Worm (Caenorhabditis elegans) whole organism, young adult: ENCODE measurements around the gene mesp-1.

ENCODE experiments used
- B0019.2 ChIP-seq: fragments of 200-800 bp; sonication (Bioruptor generic); conservative IDR thresholded peaks from 2 replicates; pipeline ENCODE4 v1.3.6; 2022; ENCODE audit warnings: missing genetic modification reagents, missing genetic modification characterization, missing compliant biosample characterization
- B0336.3 ChIP-seq: fragments of 200-800 bp; sonication (Bioruptor generic); IDR thresholded peaks from 2 replicates; pipeline ENCODE4 v1.3.6; 2022; ENCODE audit warnings: missing genetic modification characterization, missing compliant biosample characterization
- F23B12.7 ChIP-seq: sonication (generic microtip); optimal IDR thresholded peaks from 2 replicates; lab custom pipeline; 2017; ENCODE audit warnings: missing genetic modification characterization, mild to moderate bottlenecking, missing compliant biosample characterization, antibody characterized with exemption, moderate library complexity; ENCODE audit not compliant: insufficient read depth
- F33H1.4 ChIP-seq: fragments of 200-800 bp; sonication (Bioruptor generic); IDR thresholded peaks from 2 replicates; pipeline ENCODE4 v1.3.6; 2022; ENCODE audit warnings: missing genetic modification reagents, missing genetic modification characterization, missing compliant biosample characterization
- F39B2.1 ChIP-seq: fragments of 200-800 bp; sonication (Bioruptor generic); IDR thresholded peaks from 2 replicates; pipeline ENCODE4 v1.3.6; 2022; ENCODE audit warnings: missing genetic modification reagents, missing genetic modification characterization, missing compliant biosample characterization
- Y53F4B.3 ChIP-seq: fragments of 200-800 bp; sonication (Bioruptor generic); IDR thresholded peaks from 2 replicates; pipeline ENCODE4 v1.3.6; 2022; ENCODE audit warnings: missing genetic modification reagents, missing genetic modification characterization, missing compliant biosample characterization
- Y79H2A.3 ChIP-seq: fragments of 200-800 bp; sonication (Bioruptor generic); conservative IDR thresholded peaks from 2 replicates; pipeline ENCODE4 v1.3.6; 2022; ENCODE audit warnings: missing genetic modification reagents, missing genetic modification characterization, missing compliant biosample characterization
- Y95B8A.8 ChIP-seq: fragments of 200-800 bp; sonication (Bioruptor generic); IDR thresholded peaks from 2 replicates; pipeline ENCODE4 v1.3.6; 2022; ENCODE audit warnings: missing genetic modification reagents, missing genetic modification characterization, missing compliant biosample characterization
- aptf-3 ChIP-seq: fragments of 200-800 bp; sonication (Bioruptor generic); IDR thresholded peaks from 2 replicates; pipeline ENCODE4 v1.3.6; 2022; ENCODE audit warnings: missing genetic modification characterization, missing compliant biosample characterization
- athp-1 ChIP-seq: sonication (generic microtip); optimal IDR thresholded peaks from 2 replicates; lab custom pipeline; 2017; ENCODE audit warnings: mild to moderate bottlenecking, missing genetic modification characterization, missing compliant biosample characterization
- attf-6 ChIP-seq: fragments of 200-800 bp; sonication (Bioruptor generic); IDR thresholded peaks from 2 replicates; pipeline ENCODE4 v1.3.6; 2022; ENCODE audit warnings: missing genetic modification reagents, missing genetic modification characterization, missing compliant biosample characterization
- ceh-100 ChIP-seq: fragments of 200-800 bp; sonication (Bioruptor generic); IDR thresholded peaks from 2 replicates; pipeline ENCODE4 v1.3.6; 2022; ENCODE audit warnings: missing genetic modification reagents, missing genetic modification characterization, missing compliant biosample characterization
- ceh-91 ChIP-seq: fragments of 200-800 bp; sonication (Bioruptor generic); IDR thresholded peaks from 2 replicates; pipeline ENCODE4 v1.3.6; 2022; ENCODE audit warnings: missing genetic modification reagents, missing genetic modification characterization, missing compliant biosample characterization
- chd-7 ChIP-seq: sonication (generic microtip); optimal IDR thresholded peaks from 2 replicates; lab custom pipeline; 2016; ENCODE audit warnings: mild to moderate bottlenecking, missing genetic modification characterization, moderate library complexity, missing compliant biosample characterization
- die-1 ChIP-seq: sonication (generic microtip); optimal IDR thresholded peaks from 2 replicates; lab custom pipeline; 2016; ENCODE audit warnings: missing genotype, mild to moderate bottlenecking, missing genetic modification characterization, missing compliant biosample characterization
- hmg-1.2 ChIP-seq: fragments of 200-800 bp; sonication (Bioruptor generic); IDR thresholded peaks from 2 replicates; pipeline ENCODE4 v1.3.6; 2022; ENCODE audit warnings: missing genetic modification reagents, missing genetic modification characterization, missing compliant biosample characterization
- hrde-1 ChIP-seq: sonication (generic microtip); optimal IDR thresholded peaks from 2 replicates; lab custom pipeline; 2016; ENCODE audit warnings: missing genetic modification characterization, mild to moderate bottlenecking, missing compliant biosample characterization, moderate library complexity, missing genotype, missing genetic modification reagents, borderline replicate concordance
- lag-1 ChIP-seq: fragments of 200-800 bp; sonication (Bioruptor generic); IDR thresholded peaks from 2 replicates; pipeline ENCODE4 v1.3.6; 2022; ENCODE audit warnings: missing genetic modification reagents, missing genetic modification characterization, missing compliant biosample characterization
- let-607 ChIP-seq, 2 experiments: fragments of 200-800 bp in 1 of 2; sonication (Bioruptor generic) in 1 of 2; sonication (generic microtip) in 1 of 2; optimal IDR thresholded peaks; 2 replicates each; lab custom pipeline; 2016 to 2018; ENCODE audit warnings: mild to moderate bottlenecking in 2 of 2, missing compliant biosample characterization in 2 of 2, missing genetic modification characterization in 2 of 2, moderate library complexity in 2 of 2, missing genotype in 1 of 2
- lin-26 ChIP-seq: fragments of 200-800 bp; sonication (Bioruptor generic); IDR thresholded peaks from 2 replicates; pipeline ENCODE4 v1.3.6; 2022; ENCODE audit warnings: missing genetic modification reagents, missing genetic modification characterization, missing compliant biosample characterization
- lin-35 ChIP-seq, 3 experiments: fragments of 150-350 bp in 2 of 3; sonication (generic microtip) in 1 of 3; optimal IDR thresholded peaks; 2 replicates each; lab custom pipeline; 2014 to 2018; ENCODE audit warnings: missing biosample characterization in 3 of 3, missing genetic modification characterization in 3 of 3, missing genetic modification reagents in 3 of 3
- lsl-1 ChIP-seq: fragments of 200-800 bp; sonication (Bioruptor generic); optimal IDR thresholded peaks from 2 replicates; lab custom pipeline; 2018; ENCODE audit warnings: mild to moderate bottlenecking, missing genetic modification characterization, moderate library complexity, missing compliant biosample characterization
- madf-6 ChIP-seq: fragments of 200-800 bp; sonication (Bioruptor generic); IDR thresholded peaks from 2 replicates; pipeline ENCODE4 v1.3.6; 2022; ENCODE audit warnings: missing genetic modification reagents, missing genetic modification characterization, missing compliant biosample characterization
- madf-8 ChIP-seq: fragments of 200-800 bp; sonication (Bioruptor generic); conservative IDR thresholded peaks from 2 replicates; pipeline ENCODE4 v1.3.6; 2022; ENCODE audit warnings: missing genetic modification reagents, missing genetic modification characterization, missing compliant biosample characterization
- mcd-1 ChIP-seq: fragments of 200-800 bp; sonication (Bioruptor generic); IDR thresholded peaks from 2 replicates; pipeline ENCODE4 v1.3.6; 2022; ENCODE audit warnings: missing genetic modification reagents, missing genetic modification characterization, missing compliant biosample characterization
- snpc-1.3 ChIP-seq: sonication (generic microtip); optimal IDR thresholded peaks from 2 replicates; lab custom pipeline; 2017; ENCODE audit warnings: missing genetic modification characterization, mild to moderate bottlenecking, missing compliant biosample characterization, antibody characterized with exemption, moderate library complexity, missing genotype, missing genetic modification reagents; ENCODE audit not compliant: insufficient read depth
- snpc-3.4 ChIP-seq: sonication (generic microtip); optimal IDR thresholded peaks from 2 replicates; lab custom pipeline; 2017; ENCODE audit warnings: missing genetic modification characterization, mild to moderate bottlenecking, missing compliant biosample characterization, antibody characterized with exemption, moderate library complexity, missing genotype, missing genetic modification reagents
- tbp1 ChIP-seq: fragments of 200-800 bp; sonication (Bioruptor generic); optimal IDR thresholded peaks from 2 replicates; lab custom pipeline; 2018; ENCODE audit warnings: mild to moderate bottlenecking, missing genetic modification characterization, missing compliant biosample characterization
- tlf-1 ChIP-seq: fragments of 200-800 bp; sonication (Bioruptor generic); optimal IDR thresholded peaks from 2 replicates; lab custom pipeline; 2018; ENCODE audit warnings: mild to moderate bottlenecking, missing genetic modification characterization, missing compliant biosample characterization
- unc-130 ChIP-seq: sonication (generic microtip); optimal IDR thresholded peaks from 2 replicates; lab custom pipeline; 2016; ENCODE audit warnings: missing genetic modification reagents, missing genetic modification characterization, missing compliant biosample characterization
- ztf-18 ChIP-seq: sonication (generic microtip); optimal IDR thresholded peaks from 2 replicates; lab custom pipeline; 2016; ENCODE audit warnings: missing genotype, mild to moderate bottlenecking, missing genetic modification characterization, missing compliant biosample characterization
- ztf-6 ChIP-seq: fragments of 200-800 bp; sonication (Bioruptor generic); IDR thresholded peaks from 2 replicates; pipeline ENCODE4 v1.3.6; 2022; ENCODE audit warnings: missing genetic modification reagents, missing genetic modification characterization, missing compliant biosample characterization

mesp-1 gene

ce11 chrIV:8511056-8511455 is 11.9 kb downstream of the mesp-1 start, which contains the start of gene mes-6 (continued):
- TF ChIP-seq ztf-6 = no peak
- TF ChIP-seq F23B12.7 = peak; percentile 72
- peak; percentile 20 for TF ChIP-seq tbp1 (GFP tag; lab: Kevin White, UChicago)
- TF ChIP-seq aptf-3 (GFP tag; lab: Robert Waterston, UW) = no peak
- TF ChIP-seq snpc-1.3 (tag; lab: Kevin White, UChicago) = peak; percentile 55
- peak; percentile 28; the same call in 1 of the 2 replicates for TF ChIP-seq Y95B8A.8 (GFP tag; lab: Robert Waterston, UW)
- TF ChIP-seq Y53F4B.3 (GFP tag; lab: Robert Waterston, UW) = no peak
- TF ChIP-seq madf-6 = peak; percentile 89
- TF ChIP-seq hmg-1.2 (GFP tag; lab: Robert Waterston, UW) = peak; percentile 39; the same call in 1 of the 2 replicates
- peak in 2 of 3 experiments; percentile 44 to 75 for TF ChIP-seq lin-35 (GFP tag; optimal IDR thresholded peaks at IDR 0.05; lab: Kevin White, UChicago)
- TF ChIP-seq Y79H2A.3 (GFP tag; lab: Robert Waterston, UW) = no peak
- TF ChIP-seq ceh-91 (GFP tag; lab: Robert Waterston, UW) = peak; percentile 85
- TF ChIP-seq B0019.2 (GFP tag; lab: Robert Waterston, UW) = no peak
- no peak for TF ChIP-seq attf-6
- TF ChIP-seq mcd-1 = no peak
- TF ChIP-seq lsl-1 (GFP tag; lab: Kevin White, UChicago) = peak; percentile 72
- peak; percentile 73 for TF ChIP-seq madf-8 (GFP tag; lab: Robert Waterston, UW)
- no peak for TF ChIP-seq tlf-1 (GFP tag; lab: Kevin White, UChicago)
- TF ChIP-seq unc-130 = peak; percentile 38
- TF ChIP-seq F33H1.4 (GFP tag; lab: Robert Waterston, UW) = peak; percentile 92
- TF ChIP-seq lag-1 = no peak
- TF ChIP-seq ztf-18 (tag; lab: Kevin White, UChicago) = no peak
- TF ChIP-seq ceh-100 (GFP tag; lab: Robert Waterston, UW) = no peak

- TF ChIP-seq lin-26 (GFP tag; lab: Robert Waterston, UW) = 0 out of 2 replicates have a peak, but pooled peaks have one; percentile 56
- TF ChIP-seq F33H1.4 (GFP tag; lab: Robert Waterston, UW) = 0 out of 2 replicates have a peak, but pooled peaks have one; percentile 5
- TF ChIP-seq Y53F4B.3 (GFP tag; lab: Robert Waterston, UW) = no peak
- peak; percentile 9 for TF ChIP-seq athp-1 (tag; lab: Kevin White, UChicago)
Measured at ce11 chrIV:8512679-8513078, 13.6 kb downstream of the mesp-1 start, which contains the start of gene C09G4.4. Gene C09G4.4 (plus strand): TSS chrIV:8512979.

ce11 chrIV:8513619-8514018 is 14.5 kb downstream of the mesp-1 start, which contains the start of gene cks-1:
Gene cks-1 (plus strand): TSS chrIV:8513919.
- TF ChIP-seq lag-1 (no peak), aptf-3 (GFP tag; lab: Robert Waterston, UW) (no peak), chd-7 (tag; lab: Kevin White, UChicago) (no peak), hrde-1 (tag; lab: Kevin White, UChicago) (no peak), die-1 (tag; lab: Kevin White, UChicago) (peak; percentile 26), F39B2.1 (no peak), B0336.3 (0 out of 2 replicates have a peak, but pooled peaks have one; percentile 13), hmg-1.2 (GFP tag; lab: Robert Waterston, UW) (no peak; the same call in 1 of the 2 replicates), athp-1 (tag; lab: Kevin White, UChicago) (no peak), tlf-1 (GFP tag; lab: Kevin White, UChicago) (no peak), ceh-100 (GFP tag; lab: Robert Waterston, UW) (no peak), snpc-3.4 (peak; percentile 27), let-607 (tag; optimal IDR thresholded peaks at IDR 0.05; lab: Kevin White, UChicago) (no peak)
- TF ChIP-seq, all 124 proteins: peak for 3
